Fruit fly (Drosophila melanogaster) whole organism, embryonic: Measurements from ENCODE around the gene Srp9.

Experiments
- Abd-B ChIP-seq: fragments of 200-800 bp; sonication (Bioruptor generic); optimal IDR thresholded peaks from 2 replicates; lab custom pipeline; 2018; ENCODE audit warnings: missing biosample characterization, mild to moderate bottlenecking, missing genetic modification characterization, moderate library complexity
- Adf1 ChIP-seq: fragments of 200-800 bp; sonication (Bioruptor generic); IDR thresholded peaks from 2 replicates; pipeline ENCODE4 v1.3.6; 2022; ENCODE audit warnings: missing biosample characterization, missing genetic modification characterization
- Antp ChIP-seq: fragments of 200-800 bp; sonication (Bioruptor generic); optimal IDR thresholded peaks from 3 replicates; lab custom pipeline; 2016; ENCODE audit warnings: missing biosample characterization, missing genetic modification characterization
- Atf3 ChIP-seq: fragments of 200-800 bp; sonication (Bioruptor generic); optimal IDR thresholded peaks from 3 replicates; lab custom pipeline; 2016; ENCODE audit warnings: missing biosample characterization, missing genetic modification characterization
- CG10431 ChIP-seq: fragments of 200-800 bp; sonication (Bioruptor generic); optimal IDR thresholded peaks from 3 replicates; lab custom pipeline; 2018; ENCODE audit warnings: missing biosample characterization, mild to moderate bottlenecking, missing genetic modification characterization
- CG12104 ChIP-seq: fragments of 200-800 bp; sonication (Bioruptor generic); optimal IDR thresholded peaks from 3 replicates; lab custom pipeline; 2016; ENCODE audit warnings: missing biosample characterization, missing genetic modification characterization
- CG12155 ChIP-seq: fragments of 200-800 bp; sonication (Bioruptor generic); optimal IDR thresholded peaks from 3 replicates; lab custom pipeline; 2016; ENCODE audit warnings: missing biosample characterization, missing genetic modification characterization
- CG13894 ChIP-seq: fragments of 200-800 bp; sonication (Bioruptor generic); optimal IDR thresholded peaks from 3 replicates; lab custom pipeline; 2018; ENCODE audit warnings: missing biosample characterization, mild to moderate bottlenecking, missing genetic modification characterization, moderate library complexity
- CG14014 ChIP-seq: fragments of 200-800 bp; sonication (Bioruptor generic); IDR thresholded peaks from 2 replicates; pipeline ENCODE4 v1.3.6; 2022; ENCODE audit warnings: missing biosample characterization, missing genetic modification characterization
- CG14441 ChIP-seq: fragments of 200-800 bp; sonication (Bioruptor generic); IDR thresholded peaks from 2 replicates; pipeline ENCODE4 v1.3.6; 2022; ENCODE audit warnings: missing biosample characterization, missing genetic modification characterization
- CG1603 ChIP-seq: fragments of 200-800 bp; sonication (Bioruptor generic); optimal IDR thresholded peaks from 2 replicates; lab custom pipeline; 2019; ENCODE audit warnings: missing biosample characterization, mild to moderate bottlenecking, missing genetic modification characterization, moderate library complexity
- CG1832 ChIP-seq: fragments of 200-800 bp; sonication (Bioruptor generic); optimal IDR thresholded peaks from 2 replicates; lab custom pipeline; 2017; ENCODE audit warnings: missing biosample characterization, mild to moderate bottlenecking, missing genetic modification characterization, inconsistent platforms
- CG30403 ChIP-seq: fragments of 200-800 bp; sonication (Bioruptor generic); optimal IDR thresholded peaks from 3 replicates; lab custom pipeline; 2016; ENCODE audit warnings: missing biosample characterization, missing genetic modification characterization
- CG3065 ChIP-seq: fragments of 200-800 bp; sonication (Bioruptor generic); optimal IDR thresholded peaks from 2 replicates; lab custom pipeline; 2016; ENCODE audit warnings: missing biosample characterization, missing genetic modification characterization
- CG32767 ChIP-seq: fragments of 200-800 bp; sonication (Bioruptor generic); IDR thresholded peaks from 2 replicates; pipeline ENCODE4 v1.3.6; 2022; ENCODE audit warnings: missing biosample characterization, missing genetic modification characterization
- CG3407 ChIP-seq: fragments of 200-800 bp; sonication (Bioruptor generic); optimal IDR thresholded peaks from 2 replicates; lab custom pipeline; 2018; ENCODE audit warnings: missing biosample characterization, mild to moderate bottlenecking, missing genetic modification characterization
- CG7357 ChIP-seq: fragments of 200-800 bp; sonication (Bioruptor generic); IDR thresholded peaks from 3 replicates; pipeline ENCODE4 v1.3.6; 2022; ENCODE audit warnings: missing biosample characterization, missing genetic modification characterization
- CG7786 ChIP-seq: fragments of 200-800 bp; sonication (Bioruptor generic); optimal IDR thresholded peaks from 2 replicates; lab custom pipeline; 2016; ENCODE audit warnings: missing biosample characterization, missing genetic modification characterization
- CG8089 ChIP-seq: fragments of 200-800 bp; sonication (Bioruptor generic); optimal IDR thresholded peaks from 3 replicates; lab custom pipeline; 2016; ENCODE audit warnings: missing biosample characterization, missing genetic modification characterization
- Camta ChIP-seq: fragments of 200-800 bp; sonication (Bioruptor generic); optimal IDR thresholded peaks from 2 replicates; lab custom pipeline; 2016; ENCODE audit warnings: missing biosample characterization, missing genetic modification characterization
- CrebB ChIP-seq: fragments of 200-800 bp; sonication (Bioruptor generic); optimal IDR thresholded peaks from 3 replicates; lab custom pipeline; 2018; ENCODE audit warnings: missing biosample characterization, mild to moderate bottlenecking, missing genetic modification characterization
- Dfd ChIP-seq, 2 experiments: fragments of >200 bp; optimal IDR thresholded peaks; 2 replicates each; lab custom pipeline; 2017; ENCODE audit warnings: missing biosample characterization in 2 of 2, missing genetic modification characterization in 2 of 2
- ERR ChIP-seq: fragments of 200-800 bp; sonication (Bioruptor generic); optimal IDR thresholded peaks from 2 replicates; lab custom pipeline; 2016; ENCODE audit warnings: missing biosample characterization, missing genetic modification characterization
- Eip74EF ChIP-seq, 2 experiments: fragments of 200-800 bp in 1 of 2; fragments of >200 bp in 1 of 2; sonication (Bioruptor generic) in 1 of 2; optimal IDR thresholded peaks; 2 replicates each; lab custom pipeline; 2017 to 2019; ENCODE audit warnings: missing biosample characterization in 2 of 2, missing genetic modification characterization in 2 of 2, mild to moderate bottlenecking in 1 of 2, moderate library complexity in 1 of 2
- Fer1 ChIP-seq: fragments of 200-800 bp; sonication (Bioruptor generic); optimal IDR thresholded peaks from 2 replicates; lab custom pipeline; 2017; ENCODE audit warnings: missing biosample characterization, mild to moderate bottlenecking, missing genetic modification characterization
- HLH54F ChIP-seq: fragments of 200-800 bp; sonication (Bioruptor generic); optimal IDR thresholded peaks from 3 replicates; lab custom pipeline; 2016; ENCODE audit warnings: missing biosample characterization, missing genetic modification characterization
- Hr39 ChIP-seq: fragments of >200 bp; optimal IDR thresholded peaks from 2 replicates; lab custom pipeline; 2017
- MESR4 ChIP-seq: fragments of 200-800 bp; sonication (Bioruptor generic); optimal IDR thresholded peaks from 2 replicates; lab custom pipeline; 2018; ENCODE audit warnings: missing biosample characterization, mild to moderate bottlenecking, missing genetic modification characterization, moderate library complexity
- Med ChIP-seq: fragments of 200-800 bp; sonication (Bioruptor generic); peaks from one replicate; lab custom pipeline; 2016; ENCODE audit warnings: missing biosample characterization, missing genetic modification characterization, mild to moderate bottlenecking, inconsistent platforms, moderate library complexity
- Scr ChIP-seq: fragments of 200-800 bp; sonication (Bioruptor generic); IDR thresholded peaks from 2 replicates; pipeline ENCODE4 v1.3.6; 2022; ENCODE audit warnings: missing biosample characterization, missing genetic modification characterization; ENCODE audit not compliant: partially characterized antibody
- Sin3A ChIP-seq: fragments of >200 bp; optimal IDR thresholded peaks from 2 replicates; lab custom pipeline; 2018
- Tbp ChIP-seq: fragments of >200 bp; optimal IDR thresholded peaks from 2 replicates; lab custom pipeline; 2018; ENCODE audit warnings: missing biosample characterization, missing genetic modification characterization
- Trl ChIP-seq, 3 experiments: fragments of >200 bp in 2 of 3; fragments of 200-800 bp in 1 of 3; sonication (Bioruptor generic) in 1 of 3; optimal IDR thresholded peaks; 2 replicates in 1 of 3; 3 replicates in 2 of 3; lab custom pipeline; 2016 to 2017; ENCODE audit warnings: missing biosample characterization in 1 of 3, missing genetic modification characterization in 1 of 3
- ab ChIP-seq: fragments of 200-800 bp; sonication (Bioruptor generic); optimal IDR thresholded peaks from 2 replicates; lab custom pipeline; 2016; ENCODE audit warnings: missing biosample characterization, missing genetic modification characterization
- crol ChIP-seq: fragments of 200-800 bp; sonication (Bioruptor generic); IDR thresholded peaks from 2 replicates; pipeline ENCODE4 v1.3.6; 2022; ENCODE audit warnings: missing biosample characterization, missing genetic modification characterization
- disco-r ChIP-seq: fragments of 200-800 bp; sonication (Bioruptor generic); optimal IDR thresholded peaks from 2 replicates; lab custom pipeline; 2016; ENCODE audit warnings: missing biosample characterization, missing genetic modification characterization
- fu2 ChIP-seq: fragments of 200-800 bp; sonication (Bioruptor generic); optimal IDR thresholded peaks from 2 replicates; lab custom pipeline; 2016; ENCODE audit warnings: missing biosample characterization, missing genetic modification characterization
- lmd ChIP-seq: fragments of 200-800 bp; sonication (Bioruptor generic); IDR thresholded peaks from 2 replicates; pipeline ENCODE4 v1.3.6; 2022; ENCODE audit warnings: missing biosample characterization, missing genetic modification characterization
- nau ChIP-seq: fragments of 200-800 bp; sonication (Bioruptor generic); optimal IDR thresholded peaks from 3 replicates; lab custom pipeline; 2017; ENCODE audit warnings: missing biosample characterization, mild to moderate bottlenecking, missing genetic modification characterization, missing genetic modification reagents
- pho ChIP-seq: fragments of 200-800 bp; sonication (Bioruptor generic); optimal IDR thresholded peaks from 2 replicates; lab custom pipeline; 2016; ENCODE audit warnings: missing biosample characterization, missing genetic modification characterization
- phol ChIP-seq: fragments of 200-800 bp; sonication (Bioruptor generic); optimal IDR thresholded peaks from 3 replicates; lab custom pipeline; 2018; ENCODE audit warnings: missing biosample characterization, mild to moderate bottlenecking, missing genetic modification characterization, moderate library complexity
- pros ChIP-seq: fragments of 200-800 bp; sonication (Bioruptor generic); optimal IDR thresholded peaks from 3 replicates; lab custom pipeline; 2019; ENCODE audit warnings: missing biosample characterization, mild to moderate bottlenecking, missing genetic modification characterization, moderate library complexity
- repo ChIP-seq: fragments of 200-800 bp; sonication (Bioruptor generic); optimal IDR thresholded peaks from 2 replicates; lab custom pipeline; 2016; ENCODE audit warnings: missing biosample characterization, missing genetic modification characterization
- ro ChIP-seq: fragments of 200-800 bp; sonication (Bioruptor generic); IDR thresholded peaks from 2 replicates; pipeline ENCODE4 v1.3.6; 2022; ENCODE audit warnings: missing biosample characterization, missing genetic modification characterization
- row ChIP-seq: fragments of 200-800 bp; sonication (Bioruptor generic); IDR thresholded peaks from 3 replicates; pipeline ENCODE4 v1.3.6; 2022; ENCODE audit warnings: missing biosample characterization, missing genetic modification characterization
- sc ChIP-seq, 3 experiments: fragments of >200 bp in 2 of 3; fragments of 200-800 bp in 1 of 3; sonication (Bioruptor generic) in 1 of 3; optimal IDR thresholded peaks; 2 replicates in 2 of 3; 3 replicates in 1 of 3; lab custom pipeline; 2017; ENCODE audit warnings: mild to moderate bottlenecking in 1 of 3, missing biosample characterization in 1 of 3, missing genetic modification characterization in 1 of 3, missing genetic modification reagents in 1 of 3
- schlank ChIP-seq: fragments of 200-800 bp; sonication (Bioruptor generic); optimal IDR thresholded peaks from 2 replicates; lab custom pipeline; 2018; ENCODE audit warnings: missing biosample characterization, mild to moderate bottlenecking, missing genetic modification characterization
- slbo ChIP-seq: fragments of 200-800 bp; sonication (Bioruptor generic); IDR thresholded peaks from 2 replicates; pipeline ENCODE4 v1.3.6; 2022; ENCODE audit warnings: missing biosample characterization, missing genetic modification characterization
- toy ChIP-seq: fragments of 200-800 bp; sonication (Bioruptor generic); IDR thresholded peaks from 2 replicates; pipeline ENCODE4 v1.3.6; 2022; ENCODE audit warnings: missing biosample characterization, missing genetic modification characterization
- trh ChIP-seq: fragments of 200-800 bp; sonication (Bioruptor generic); optimal IDR thresholded peaks from 2 replicates; lab custom pipeline; 2016; ENCODE audit warnings: missing biosample characterization, missing genetic modification characterization

Srp9 gene

dm6 chr3L:7960707-7961695, 24.8 kb downstream of the Srp9 start (continued):
- no peak for TF ChIP-seq disco-r
- TF ChIP-seq CG13894: peak; percentile 65
- no peak for TF ChIP-seq schlank
- TF ChIP-seq CG32767 (GFP tag; lab: Robert Waterston, UW): no peak
- peak; percentile 12 for TF ChIP-seq repo (GFP tag; lab: Kevin White, UChicago)
- no peak for TF ChIP-seq HLH54F (GFP tag; lab: Kevin White, UChicago)
- TF ChIP-seq Camta (GFP tag; lab: Kevin White, UChicago): peak; percentile 43
- TF ChIP-seq Trl (optimal IDR thresholded peaks at IDR 0.05; lab: Kevin White, UChicago): no peak
- TF ChIP-seq Trl (GFP tag; optimal IDR thresholded peaks at IDR 0.05; lab: Kevin White, UChicago): no peak
- no peak for TF ChIP-seq CG1832 (GFP tag; lab: Kevin White, UChicago)
- no peak for TF ChIP-seq lmd (GFP tag; lab: Robert Waterston, UW)
- no peak for TF ChIP-seq CG14014 (GFP tag; lab: Robert Waterston, UW)
- TF ChIP-seq Dfd (GFP tag; optimal IDR thresholded peaks at IDR 0.05; lab: Kevin White, UChicago): no peak
- no peak for TF ChIP-seq CrebB
- no peak for TF ChIP-seq CG8089 (GFP tag; lab: Kevin White, UChicago)
- TF ChIP-seq CG7357 (GFP tag; lab: Robert Waterston, UW): no peak
- TF ChIP-seq MESR4 (GFP tag; lab: Kevin White, UChicago): no peak
- TF ChIP-seq pros (GFP tag; lab: Kevin White, UChicago): no peak
- no peak for TF ChIP-seq ro (GFP tag; lab: Robert Waterston, UW)
- no peak for TF ChIP-seq CG3065 (GFP tag; lab: Kevin White, UChicago)
- TF ChIP-seq ERR (GFP tag; lab: Kevin White, UChicago): no peak
- TF ChIP-seq sc (optimal IDR thresholded peaks at IDR 0.05; lab: Kevin White, UChicago): no peak
- peak; percentile 42 for TF ChIP-seq sc (GFP tag; optimal IDR thresholded peaks at IDR 0.05; lab: Kevin White, UChicago)
- no peak for TF ChIP-seq CG10431 (GFP tag; lab: Kevin White, UChicago)
- TF ChIP-seq Scr (GFP tag; lab: Robert Waterston, UW): no peak
- TF ChIP-seq Abd-B (GFP tag; lab: Kevin White, UChicago): no peak
- no peak for TF ChIP-seq toy (GFP tag; lab: Robert Waterston, UW)
- TF ChIP-seq CG14441 (GFP tag; lab: Robert Waterston, UW): no peak
- TF ChIP-seq row (GFP tag; lab: Robert Waterston, UW): no peak
- TF ChIP-seq Hr39 (lab: Kevin White, UChicago): no peak
- no peak for TF ChIP-seq Eip74EF (GFP tag; optimal IDR thresholded peaks at IDR 0.05; lab: Kevin White, UChicago)
- TF ChIP-seq Tbp (GFP tag; lab: Kevin White, UChicago): no peak
- TF ChIP-seq fu2: no peak
- TF ChIP-seq nau: peak; percentile 15
- no peak for TF ChIP-seq CG12104
- no peak for TF ChIP-seq trh
- TF ChIP-seq Antp (GFP tag; lab: Kevin White, UChicago): no peak
- no peak for TF ChIP-seq CG30403 (GFP tag; lab: Kevin White, UChicago)
- no peak for TF ChIP-seq Fer1 (GFP tag; lab: Kevin White, UChicago)
- TF ChIP-seq CG12155 (GFP tag; lab: Kevin White, UChicago): no peak
- TF ChIP-seq pho (GFP tag; lab: Kevin White, UChicago): no peak
- no peak for TF ChIP-seq Adf1 (GFP tag; lab: Robert Waterston, UW)
- TF ChIP-seq CG1603 (tag; lab: Kevin White, UChicago): peak; percentile 43
- no peak for TF ChIP-seq ab (GFP tag; lab: Kevin White, UChicago)
- TF ChIP-seq phol: no peak
- no peak for TF ChIP-seq crol (GFP tag; lab: Robert Waterston, UW)
- TF ChIP-seq Atf3 (GFP tag; lab: Kevin White, UChicago): no peak
- TF ChIP-seq slbo (GFP tag; lab: Robert Waterston, UW): no peak
- TF ChIP-seq CG3407 (GFP tag; lab: Kevin White, UChicago): peak; percentile 51
- TF ChIP-seq CG7786: no peak
- TF ChIP-seq Sin3A (lab: Kevin White, UChicago): no peak
- TF ChIP-seq Med: peak; percentile 76
